Fruit fly (Drosophila melanogaster) whole organism, embryonic: Measurements from ENCODE around the gene CG5225.

Experiments used
- CG10267 ChIP-seq: fragments of 200-800 bp; sonication (Bioruptor generic); optimal IDR thresholded peaks from 2 replicates; lab custom pipeline; 2018; ENCODE audit warnings: missing biosample characterization, mild to moderate bottlenecking, missing genetic modification characterization, moderate library complexity
- CG11093 ChIP-seq: fragments of 200-800 bp; sonication (Bioruptor generic); IDR thresholded peaks from 3 replicates; pipeline ENCODE4 v1.3.6; 2022; ENCODE audit warnings: missing biosample characterization, missing genetic modification characterization
- CG11560 ChIP-seq: fragments of 200-800 bp; sonication (Bioruptor generic); IDR thresholded peaks from 3 replicates; pipeline ENCODE4 v1.3.6; 2022; ENCODE audit warnings: missing biosample characterization, missing genetic modification characterization
- CG13296 ChIP-seq: fragments of 200-800 bp; sonication (Bioruptor generic); optimal IDR thresholded peaks from 3 replicates; lab custom pipeline; 2018; ENCODE audit warnings: missing biosample characterization, mild to moderate bottlenecking, missing genetic modification characterization
- CG15073 ChIP-seq: fragments of 200-800 bp; sonication (Bioruptor generic); optimal IDR thresholded peaks from 2 replicates; lab custom pipeline; 2016; ENCODE audit warnings: missing biosample characterization, missing genetic modification characterization
- CG15696 ChIP-seq: fragments of 200-800 bp; sonication (Bioruptor generic); optimal IDR thresholded peaks from 2 replicates; lab custom pipeline; 2019; ENCODE audit warnings: missing biosample characterization, mild to moderate bottlenecking, missing genetic modification characterization, moderate library complexity
- CG1603 ChIP-seq: fragments of 200-800 bp; sonication (Bioruptor generic); optimal IDR thresholded peaks from 2 replicates; lab custom pipeline; 2019; ENCODE audit warnings: missing biosample characterization, mild to moderate bottlenecking, missing genetic modification characterization, moderate library complexity
- CG17829 ChIP-seq: fragments of 200-800 bp; optimal IDR thresholded peaks from 2 replicates; lab custom pipeline; 2019; ENCODE audit warnings: missing biosample characterization, mild to moderate bottlenecking, missing genetic modification characterization, moderate library complexity
- CG2202 ChIP-seq: fragments of 200-800 bp; sonication (Bioruptor generic); optimal IDR thresholded peaks from 2 replicates; lab custom pipeline; 2018; ENCODE audit warnings: missing biosample characterization, mild to moderate bottlenecking, missing genetic modification characterization
- CG34376 ChIP-seq: fragments of 200-800 bp; sonication (Bioruptor generic); optimal IDR thresholded peaks from 2 replicates; lab custom pipeline; 2018; ENCODE audit warnings: missing biosample characterization, mild to moderate bottlenecking, missing genetic modification characterization
- CG43689 ChIP-seq: fragments of 200-800 bp; sonication (Bioruptor generic); IDR thresholded peaks from 2 replicates; pipeline ENCODE4 v1.3.6; 2022; ENCODE audit warnings: missing biosample characterization, missing genetic modification characterization
- CG4424 ChIP-seq: fragments of 200-800 bp; sonication (Bioruptor generic); optimal IDR thresholded peaks from 3 replicates; lab custom pipeline; 2016; ENCODE audit warnings: missing biosample characterization, missing genetic modification characterization
- CG5180 ChIP-seq: fragments of 200-800 bp; sonication (Bioruptor generic); optimal IDR thresholded peaks from 3 replicates; lab custom pipeline; 2017; ENCODE audit warnings: missing biosample characterization, missing genetic modification characterization, mild to moderate bottlenecking, moderate library complexity, missing genetic modification reagents
- CG5953 ChIP-seq: fragments of 200-800 bp; sonication (Bioruptor generic); IDR thresholded peaks from 2 replicates; pipeline ENCODE4 v1.3.6; 2022; ENCODE audit warnings: missing biosample characterization, missing genetic modification characterization
- CG6272 ChIP-seq: fragments of 200-800 bp; sonication (Bioruptor generic); IDR thresholded peaks from 2 replicates; pipeline ENCODE4 v1.3.6; 2022; ENCODE audit warnings: missing biosample characterization, missing genetic modification characterization
- CG7987 ChIP-seq: fragments of 200-800 bp; sonication (Bioruptor generic); optimal IDR thresholded peaks from 2 replicates; lab custom pipeline; 2018; ENCODE audit warnings: missing biosample characterization, mild to moderate bottlenecking, missing genetic modification characterization, moderate library complexity
- CG8290 ChIP-seq, 3 experiments: fragments of 200-800 bp; sonication (Bioruptor generic); optimal IDR thresholded peaks; 2 replicates each; lab custom pipeline; 2016 to 2019; ENCODE audit warnings: missing biosample characterization in 3 of 3, missing genetic modification characterization in 3 of 3, mild to moderate bottlenecking in 2 of 3, moderate library complexity in 1 of 3
- Camta ChIP-seq: fragments of 200-800 bp; sonication (Bioruptor generic); optimal IDR thresholded peaks from 2 replicates; lab custom pipeline; 2016; ENCODE audit warnings: missing biosample characterization, missing genetic modification characterization
- D ChIP-seq, 2 experiments: fragments of 200-800 bp in 1 of 2; fragments of >200 bp in 1 of 2; sonication (Bioruptor generic) in 1 of 2; optimal IDR thresholded peaks; 2 replicates in 1 of 2; 3 replicates in 1 of 2; lab custom pipeline; 2017; ENCODE audit warnings: mild to moderate bottlenecking in 1 of 2, missing biosample characterization in 1 of 2, missing genetic modification characterization in 1 of 2, missing genetic modification reagents in 1 of 2
- Dek ChIP-seq: fragments of 200-800 bp; sonication (Bioruptor generic); optimal IDR thresholded peaks from 3 replicates; lab custom pipeline; 2019; ENCODE audit warnings: missing biosample characterization, mild to moderate bottlenecking, missing genetic modification characterization, moderate library complexity
- Drgx ChIP-seq: fragments of 200-800 bp; sonication (Bioruptor generic); IDR thresholded peaks from 2 replicates; pipeline ENCODE4 v1.3.6; 2022; ENCODE audit warnings: missing biosample characterization, missing genetic modification characterization
- Gsc ChIP-seq: fragments of 200-800 bp; sonication (Bioruptor generic); IDR thresholded peaks from 2 replicates; pipeline ENCODE4 v1.3.6; 2022; ENCODE audit warnings: missing biosample characterization, missing genetic modification characterization
- Hey ChIP-seq: fragments of 200-800 bp; sonication (Bioruptor generic); optimal IDR thresholded peaks from 3 replicates; lab custom pipeline; 2018; ENCODE audit warnings: missing biosample characterization, mild to moderate bottlenecking, missing genetic modification characterization
- Hr39 ChIP-seq: fragments of >200 bp; optimal IDR thresholded peaks from 2 replicates; lab custom pipeline; 2017
- MBD-R2 ChIP-seq: fragments of 200-800 bp; sonication (Bioruptor generic); IDR thresholded peaks from 2 replicates; pipeline ENCODE4 v1.3.6; 2022; ENCODE audit warnings: missing biosample characterization, missing genetic modification characterization
- Med ChIP-seq: fragments of 200-800 bp; sonication (Bioruptor generic); peaks from one replicate; lab custom pipeline; 2016; ENCODE audit warnings: missing biosample characterization, missing genetic modification characterization, mild to moderate bottlenecking, inconsistent platforms, moderate library complexity
- Ravus ChIP-seq: fragments of 200-800 bp; sonication (Bioruptor generic); IDR thresholded peaks from 2 replicates; pipeline ENCODE4 v1.3.6; 2022; ENCODE audit warnings: missing biosample characterization, missing genetic modification characterization
- Scr ChIP-seq: fragments of 200-800 bp; sonication (Bioruptor generic); IDR thresholded peaks from 2 replicates; pipeline ENCODE4 v1.3.6; 2022; ENCODE audit warnings: missing biosample characterization, missing genetic modification characterization; ENCODE audit not compliant: partially characterized antibody
- Usf ChIP-seq: fragments of 200-800 bp; sonication (Bioruptor generic); optimal IDR thresholded peaks from 2 replicates; lab custom pipeline; 2017; ENCODE audit warnings: missing genotype, missing biosample characterization, missing genetic modification characterization
- Xbp1 ChIP-seq: fragments of 200-800 bp; sonication (Bioruptor generic); optimal IDR thresholded peaks from 3 replicates; lab custom pipeline; 2016; ENCODE audit warnings: missing biosample characterization, mild to moderate bottlenecking, missing genetic modification characterization
- abd-A ChIP-seq: fragments of 200-800 bp; sonication (Bioruptor generic); optimal IDR thresholded peaks from 3 replicates; lab custom pipeline; 2019; ENCODE audit warnings: missing biosample characterization, mild to moderate bottlenecking, missing genetic modification characterization, moderate library complexity
- ac ChIP-seq: fragments of 200-800 bp; sonication (Bioruptor generic); optimal IDR thresholded peaks from 3 replicates; lab custom pipeline; 2017; ENCODE audit warnings: missing biosample characterization, mild to moderate bottlenecking, missing genetic modification characterization
- ase ChIP-seq: fragments of 200-800 bp; sonication (Bioruptor generic); IDR thresholded peaks from 3 replicates; pipeline ENCODE4 v1.3.6; 2022; ENCODE audit warnings: missing biosample characterization, missing genetic modification characterization
- cas ChIP-seq: fragments of 200-800 bp; sonication (Bioruptor generic); IDR thresholded peaks from 2 replicates; pipeline ENCODE4 v1.3.6; 2022; ENCODE audit warnings: missing biosample characterization, missing genetic modification characterization
- chif ChIP-seq, 2 experiments: fragments of 200-800 bp; sonication (Bioruptor generic); optimal IDR thresholded peaks; 3 replicates each; lab custom pipeline; 2016; ENCODE audit warnings: missing biosample characterization in 2 of 2, missing genetic modification characterization in 2 of 2
- dysf ChIP-seq: fragments of 200-800 bp; sonication (Bioruptor generic); IDR thresholded peaks from 3 replicates; pipeline ENCODE4 v1.3.6; 2022; ENCODE audit warnings: missing biosample characterization, missing genetic modification characterization
- en ChIP-seq: fragments of 200-800 bp; sonication (Bioruptor generic); optimal IDR thresholded peaks from 2 replicates; lab custom pipeline; 2016; ENCODE audit warnings: missing biosample characterization, missing genetic modification characterization
- gce ChIP-seq: fragments of 200-800 bp; sonication (Bioruptor generic); IDR thresholded peaks from 3 replicates; pipeline ENCODE4 v1.3.6; 2022; ENCODE audit warnings: missing biosample characterization, missing genetic modification characterization
- grau ChIP-seq: fragments of 200-800 bp; optimal IDR thresholded peaks from 3 replicates; lab custom pipeline; 2019; ENCODE audit warnings: missing biosample characterization, mild to moderate bottlenecking, missing genetic modification characterization, moderate library complexity
- gsb-n ChIP-seq: fragments of 200-800 bp; sonication (Bioruptor generic); optimal IDR thresholded peaks from 3 replicates; lab custom pipeline; 2018; ENCODE audit warnings: missing biosample characterization, mild to moderate bottlenecking, missing genetic modification characterization
- gt ChIP-seq: fragments of 200-800 bp; sonication (Bioruptor generic); IDR thresholded peaks from 2 replicates; pipeline ENCODE4 v1.3.6; 2022; ENCODE audit warnings: missing biosample characterization, missing genetic modification characterization
- kay ChIP-seq: fragments of 200-800 bp; sonication (Bioruptor generic); optimal IDR thresholded peaks from 2 replicates; lab custom pipeline; 2016; ENCODE audit warnings: missing biosample characterization, missing genetic modification characterization
- lbe ChIP-seq: fragments of 200-800 bp; sonication (Bioruptor generic); optimal IDR thresholded peaks from 2 replicates; lab custom pipeline; 2016; ENCODE audit warnings: missing biosample characterization, mild to moderate bottlenecking, missing genetic modification characterization
- lmd ChIP-seq: fragments of 200-800 bp; sonication (Bioruptor generic); IDR thresholded peaks from 2 replicates; pipeline ENCODE4 v1.3.6; 2022; ENCODE audit warnings: missing biosample characterization, missing genetic modification characterization
- p53 ChIP-seq: fragments of 200-800 bp; sonication (Bioruptor generic); optimal IDR thresholded peaks from 2 replicates; lab custom pipeline; 2016; ENCODE audit warnings: missing biosample characterization, missing genetic modification characterization
- row ChIP-seq: fragments of 200-800 bp; sonication (Bioruptor generic); IDR thresholded peaks from 3 replicates; pipeline ENCODE4 v1.3.6; 2022; ENCODE audit warnings: missing biosample characterization, missing genetic modification characterization
- scrt ChIP-seq: fragments of 200-800 bp; sonication (Bioruptor generic); optimal IDR thresholded peaks from 2 replicates; lab custom pipeline; 2018; ENCODE audit warnings: missing biosample characterization, mild to moderate bottlenecking, missing genetic modification characterization, moderate library complexity
- sens-2 ChIP-seq: fragments of 200-800 bp; sonication (Bioruptor generic); IDR thresholded peaks from 2 replicates; pipeline ENCODE4 v1.3.6; 2022; ENCODE audit warnings: missing biosample characterization, missing genetic modification characterization
- so ChIP-seq: fragments of 200-800 bp; sonication (Bioruptor generic); IDR thresholded peaks from 3 replicates; pipeline ENCODE4 v1.3.6; 2022; ENCODE audit warnings: missing biosample characterization, missing genetic modification characterization
- sug ChIP-seq: fragments of 200-800 bp; optimal IDR thresholded peaks from 2 replicates; lab custom pipeline; 2019; ENCODE audit warnings: missing biosample characterization, mild to moderate bottlenecking, missing genetic modification characterization, moderate library complexity
- wdn ChIP-seq: fragments of 200-800 bp; sonication (Bioruptor generic); IDR thresholded peaks from 2 replicates; pipeline ENCODE4 v1.3.6; 2022; ENCODE audit warnings: missing biosample characterization, missing genetic modification characterization

The CG5225 gene

dm6 chr3R:17043570-17043923 lies 15.1 kb downstream of the CG5225 start (continued):
- TF ChIP-seq Camta (GFP tag; lab: Kevin White, UChicago) (no peak), CG15696 (tag; lab: Kevin White, UChicago) (no peak), Scr (GFP tag; lab: Robert Waterston, UW) (no peak; the same call in 1 of the 2 replicates), wdn (GFP tag; lab: Robert Waterston, UW) (no peak), grau (tag; lab: Kevin White, UChicago) (no peak), chif (GFP tag; optimal IDR thresholded peaks at IDR 0.05; lab: Kevin White, UChicago) (no peak), gsb-n (no peak), Gsc (no peak), kay (no peak), sug (tag; lab: Kevin White, UChicago) (no peak), lbe (GFP tag; lab: Kevin White, UChicago) (no peak), D (optimal IDR thresholded peaks at IDR 0.05; lab: Kevin White, UChicago) (peak; percentile 1), D (GFP tag; optimal IDR thresholded peaks at IDR 0.05; lab: Kevin White, UChicago) (no peak), Hey (tag; lab: Kevin White, UChicago) (peak; percentile 60), sens-2 (GFP tag; lab: Robert Waterston, UW) (no peak), CG13296 (GFP tag; lab: Kevin White, UChicago) (no peak), scrt (GFP tag; lab: Kevin White, UChicago) (no peak), Ravus (no peak), CG4424 (no peak), ase (GFP tag; lab: Robert Waterston, UW) (no peak), MBD-R2 (GFP tag; lab: Robert Waterston, UW) (peak; percentile 71), CG43689 (GFP tag; lab: Robert Waterston, UW) (no peak), CG6272 (GFP tag; lab: Robert Waterston, UW) (no peak), CG5180 (GFP tag; lab: Kevin White, UChicago) (no peak), Med (GFP tag; lab: Kevin White, UChicago) (peak; percentile 44)

DNA sequence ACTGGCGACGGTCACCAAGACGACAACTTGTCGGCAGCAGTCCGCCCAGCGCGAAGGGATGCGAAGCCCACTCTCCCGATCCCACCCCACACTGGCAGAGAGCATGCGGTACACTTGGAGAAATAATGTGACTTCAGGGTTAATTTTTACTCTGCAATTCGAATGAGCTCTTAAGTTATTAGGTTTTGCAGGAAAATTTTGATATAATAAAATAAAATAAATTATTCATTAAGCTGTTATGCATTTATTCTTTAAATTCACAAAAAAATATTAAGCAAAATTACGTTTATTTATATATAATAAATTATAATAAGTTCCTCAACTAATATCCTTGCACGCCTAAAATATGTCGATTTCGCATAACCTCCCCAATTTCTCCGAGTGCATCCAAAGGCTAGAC lies 20.4 kb downstream of the CG5225 start:
- TF ChIP-seq abd-A (tag; lab: Kevin White, UChicago) (no peak), gt (GFP tag; lab: Robert Waterston, UW) (no peak), en (no peak), CG1603 (tag; lab: Kevin White, UChicago) (no peak), Drgx (GFP tag; lab: Robert Waterston, UW) (peak; percentile 18; the same call in 1 of the 2 replicates), CG34376 (GFP tag; lab: Kevin White, UChicago) (no peak), row (GFP tag; lab: Robert Waterston, UW) (peak; percentile 45; the same call in 2 of the 3 replicates), lmd (GFP tag; lab: Robert Waterston, UW) (0 out of 2 replicates have a peak, but pooled peaks have one; percentile 12), Hr39 (lab: Kevin White, UChicago) (no peak), CG8290 (GFP tag; optimal IDR thresholded peaks at IDR 0.05; lab: Kevin White, UChicago) (no peak), CG8290 (tag; optimal IDR thresholded peaks at IDR 0.05; lab: Kevin White, UChicago) (no peak), CG13296 (GFP tag; lab: Kevin White, UChicago) (no peak), cas (GFP tag; lab: Robert Waterston, UW) (no peak), dysf (GFP tag; lab: Robert Waterston, UW) (peak; percentile 57; the same call in 1 of the 3 replicates), so (GFP tag; lab: Robert Waterston, UW) (0 out of 3 replicates have a peak, but pooled peaks have one; percentile 12), Med (GFP tag; lab: Kevin White, UChicago) (peak; percentile 49), CG7987 (no peak), Usf (GFP tag; lab: Kevin White, UChicago) (peak; percentile 15), p53 (GFP tag; lab: Kevin White, UChicago) (no peak), CG15073 (GFP tag; lab: Kevin White, UChicago) (no peak), CG10267 (tag; lab: Kevin White, UChicago) (no peak), Xbp1 (peak; percentile 23), CG11093 (0 out of 3 replicates have a peak, but pooled peaks have one; percentile 47), Dek (tag; lab: Kevin White, UChicago) (peak; percentile 5), gce (GFP tag; lab: Robert Waterston, UW) (no peak), ac (GFP tag; lab: Kevin White, UChicago) (no peak), CG2202 (tag; lab: Kevin White, UChicago) (peak; percentile 25), CG17829 (tag; lab: Kevin White, UChicago) (peak; percentile 49), CG5953 (GFP tag; lab: Robert Waterston, UW) (0 out of 2 replicates have a peak, but pooled peaks have one; percentile 11), CG11560 (no peak)
